Fruit fly (Drosophila melanogaster) whole organism, embryonic: ENCODE measurements around the gene Gip.

ENCODE experiments used
- CG43689 ChIP-seq: fragments of 200-800 bp; sonication (Bioruptor generic); IDR thresholded peaks from 2 replicates; pipeline ENCODE4 v1.3.6; 2022; ENCODE audit warnings: missing biosample characterization, missing genetic modification characterization
- CG8765 ChIP-seq: fragments of 200-800 bp; sonication (Bioruptor generic); IDR thresholded peaks from 2 replicates; pipeline ENCODE4 v1.3.6; 2022; ENCODE audit warnings: missing biosample characterization, missing genetic modification characterization
- D19B ChIP-seq: fragments of 200-800 bp; sonication (Bioruptor generic); optimal IDR thresholded peaks from 2 replicates; lab custom pipeline; 2017; ENCODE audit warnings: missing biosample characterization, mild to moderate bottlenecking, missing genetic modification characterization
- Dek ChIP-seq: fragments of 200-800 bp; sonication (Bioruptor generic); optimal IDR thresholded peaks from 3 replicates; lab custom pipeline; 2019; ENCODE audit warnings: missing biosample characterization, mild to moderate bottlenecking, missing genetic modification characterization, moderate library complexity
- E2f2 ChIP-seq: fragments of 200-800 bp; sonication (Bioruptor generic); IDR thresholded peaks from 2 replicates; pipeline ENCODE4 v1.3.6; 2022; ENCODE audit warnings: missing biosample characterization, missing genetic modification characterization
- Lpt ChIP-seq: fragments of >200 bp; optimal IDR thresholded peaks from 2 replicates; lab custom pipeline; 2018; ENCODE audit warnings: missing biosample characterization, missing genetic modification characterization
- Mad ChIP-seq: fragments of 200-800 bp; sonication (Bioruptor generic); optimal IDR thresholded peaks from 2 replicates; lab custom pipeline; 2016; ENCODE audit warnings: missing biosample characterization, missing genetic modification characterization
- NK7.1 ChIP-seq: fragments of 200-800 bp; sonication (Bioruptor generic); optimal IDR thresholded peaks from 3 replicates; lab custom pipeline; 2016; ENCODE audit warnings: missing biosample characterization, missing genetic modification characterization
- dati ChIP-seq: fragments of 200-800 bp; sonication (Bioruptor generic); IDR thresholded peaks from 2 replicates; pipeline ENCODE4 v1.3.6; 2022; ENCODE audit warnings: missing biosample characterization, missing genetic modification characterization
- dpn ChIP-seq, 2 experiments: fragments of 200-800 bp; sonication (Bioruptor generic); optimal IDR thresholded peaks; 3 replicates each; lab custom pipeline; 2016; ENCODE audit warnings: missing biosample characterization in 2 of 2, missing genetic modification characterization in 2 of 2
- ewg ChIP-seq: fragments of 200-800 bp; sonication (Bioruptor generic); optimal IDR thresholded peaks from 3 replicates; lab custom pipeline; 2017; ENCODE audit warnings: mild to moderate bottlenecking, missing biosample characterization, missing genetic modification reagents, missing genetic modification characterization
- pb ChIP-seq: fragments of 200-800 bp; sonication (Bioruptor generic); optimal IDR thresholded peaks from 3 replicates; lab custom pipeline; 2016; ENCODE audit warnings: missing biosample characterization, missing genetic modification characterization
- psq ChIP-seq: fragments of 200-800 bp; sonication (Bioruptor generic); optimal IDR thresholded peaks from 2 replicates; lab custom pipeline; 2017; ENCODE audit warnings: missing biosample characterization, missing genetic modification characterization

DNA sequence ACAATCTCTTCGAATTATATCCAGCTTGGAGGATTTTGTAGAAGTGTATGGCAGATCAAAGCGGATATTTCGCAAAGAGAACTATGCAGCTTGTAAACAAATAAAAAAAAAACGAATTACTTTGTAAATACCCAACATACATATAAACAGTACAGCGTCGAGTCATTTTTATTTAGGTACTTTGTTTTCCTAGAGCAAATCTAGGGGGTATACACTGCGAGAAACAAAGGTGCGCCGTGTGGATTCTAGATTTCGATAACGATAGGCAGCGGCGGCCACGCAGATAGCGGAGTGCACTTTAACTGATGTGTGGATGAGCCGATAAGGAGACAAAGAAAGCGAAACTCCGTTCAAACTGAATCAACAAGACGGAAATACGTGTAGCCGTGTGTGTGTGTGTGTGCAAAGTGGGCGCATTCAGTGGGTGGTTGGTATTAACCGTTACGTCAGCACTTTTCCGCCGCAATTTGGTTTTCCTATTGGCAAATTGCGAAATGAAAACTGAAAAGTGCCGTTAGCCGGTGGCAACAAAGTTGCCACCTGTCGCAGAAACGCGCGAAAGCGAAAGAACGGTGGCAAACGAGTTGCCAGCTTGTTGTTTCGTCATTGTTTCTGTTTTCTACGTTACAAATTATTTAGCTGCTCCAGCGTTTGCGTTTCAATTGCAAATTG, 35.0 kb upstream of the Gip start:
- TF ChIP-seq dati (GFP tag; lab: Robert Waterston, UW) (no peak), D19B (no peak), CG8765 (GFP tag; lab: Robert Waterston, UW) (no peak), Mad (no peak), psq (no peak), ewg (no peak), CG43689 (no peak), pb (no peak), NK7.1 (GFP tag; lab: Kevin White, UChicago) (no peak), E2f2 (GFP tag; lab: Robert Waterston, UW) (no peak), dpn (GFP tag; optimal IDR thresholded peaks at IDR 0.05; lab: Kevin White, UChicago) (no peak), Lpt (GFP tag; lab: Kevin White, UChicago) (no peak), Dek (tag; lab: Kevin White, UChicago) (no peak)
